Fruit fly (Drosophila melanogaster) Kc167 (cell line): ENCODE results near the gene Sugb.

ENCODE experiments used
- Myc ChIP-seq: fragments of >200 bp; optimal IDR thresholded peaks from 2 replicates; lab custom pipeline; 2017; ENCODE audit warnings: missing external identifiers
- Sin3A ChIP-seq: fragments of >200 bp; optimal IDR thresholded peaks from 2 replicates; lab custom pipeline; 2018; ENCODE audit warnings: missing external identifiers
- h ChIP-seq: fragments of >200 bp; optimal IDR thresholded peaks from 3 replicates; lab custom pipeline; 2018; ENCODE audit warnings: missing external identifiers
- insv ChIP-seq: fragments of >200 bp; optimal IDR thresholded peaks from 3 replicates; lab custom pipeline; 2018; ENCODE audit warnings: missing external identifiers
- psq ChIP-seq: fragments of >200 bp; optimal IDR thresholded peaks from 2 replicates; lab custom pipeline; 2017; ENCODE audit warnings: missing external identifiers
- ttk ChIP-seq: sonication (Bioruptor generic); optimal IDR thresholded peaks from 2 replicates; lab custom pipeline; 2017; ENCODE audit warnings: missing external identifiers

The Sugb gene

dm6 chr3L:11708633-11709116, 24.9 kb downstream of the Sugb start, which contains the start of the genes Ccdc56 and mtTFB1:
Gene Ccdc56, plus strand, starts transcription at chr3L:11708979.
Gene mtTFB1, plus strand, starts transcription at chr3L:11708979.
- no peak for TF ChIP-seq insv
- TF ChIP-seq Sin3A (lab: Kevin White, UChicago) = no peak
- no peak for TF ChIP-seq psq (lab: Kevin White, UChicago)
- no peak for TF ChIP-seq h
- no peak for TF ChIP-seq ttk (lab: Kevin White, UChicago)
- TF ChIP-seq Myc (lab: Kevin White, UChicago) = no peak

- TF ChIP-seq ttk (lab: Kevin White, UChicago) = no peak
- no peak for TF ChIP-seq h
- TF ChIP-seq Myc (lab: Kevin White, UChicago) = no peak
- no peak for TF ChIP-seq insv
- no peak for TF ChIP-seq psq (lab: Kevin White, UChicago)
- no peak for TF ChIP-seq Sin3A (lab: Kevin White, UChicago)
Observed at dm6 chr3L:11711059-11711628, 27.4 kb downstream of the Sugb start, which contains the start of gene crim. Gene crim, minus strand, starts transcription at chr3L:11711386.

dm6 chr3L:11711789-11712188, 28.0 kb downstream of the Sugb start:
- TF ChIP-seq h (no peak), Sin3A (lab: Kevin White, UChicago) (no peak), ttk (lab: Kevin White, UChicago) (no peak), insv (no peak), psq (lab: Kevin White, UChicago) (no peak), Myc (lab: Kevin White, UChicago) (no peak)

dm6 chr3L:11712839-11713238, 29.1 kb downstream of the Sugb start:
- TF ChIP-seq h = no peak
- TF ChIP-seq ttk (lab: Kevin White, UChicago) = no peak
- TF ChIP-seq insv = no peak
- no peak for TF ChIP-seq Sin3A (lab: Kevin White, UChicago)
- TF ChIP-seq Myc (lab: Kevin White, UChicago) = no peak
- TF ChIP-seq psq (lab: Kevin White, UChicago) = no peak

- TF ChIP-seq insv = no peak
Observed at dm6 chr3L:11715187-11715586, 31.4 kb downstream of the Sugb start, which contains the start of gene CG14132. Gene CG14132, minus strand, starts transcription at chr3L:11715285.

dm6 chr3L:11716347-11716746, 32.6 kb downstream of the Sugb start:
- no peak for TF ChIP-seq Myc (lab: Kevin White, UChicago)
- no peak for TF ChIP-seq Sin3A (lab: Kevin White, UChicago)
- no peak for TF ChIP-seq h
- TF ChIP-seq psq (lab: Kevin White, UChicago) = no peak

- TF ChIP-seq Sin3A (lab: Kevin White, UChicago) = no peak
- TF ChIP-seq Myc (lab: Kevin White, UChicago) = no peak
- TF ChIP-seq psq (lab: Kevin White, UChicago) = no peak
- no peak for TF ChIP-seq insv
- TF ChIP-seq h = no peak
- TF ChIP-seq ttk (lab: Kevin White, UChicago) = no peak
Observed at dm6 chr3L:11716899-11717298, 33.1 kb downstream of the Sugb start.

- TF ChIP-seq Myc (lab: Kevin White, UChicago) = no peak
- no peak for TF ChIP-seq insv
- no peak for TF ChIP-seq psq (lab: Kevin White, UChicago)
- TF ChIP-seq Sin3A (lab: Kevin White, UChicago) = no peak
- TF ChIP-seq h = no peak
- TF ChIP-seq ttk (lab: Kevin White, UChicago) = no peak
Observed at dm6 chr3L:11717300-11717699, 33.5 kb downstream of the Sugb start.

dm6 chr3L:11717993-11718392, 34.2 kb downstream of the Sugb start:
- TF ChIP-seq Myc (lab: Kevin White, UChicago) (no peak), Sin3A (lab: Kevin White, UChicago) (no peak), h (no peak), insv (no peak), ttk (lab: Kevin White, UChicago) (no peak), psq (lab: Kevin White, UChicago) (no peak)

- no peak for TF ChIP-seq Myc (lab: Kevin White, UChicago)
- TF ChIP-seq psq (lab: Kevin White, UChicago) = no peak
- no peak for TF ChIP-seq ttk (lab: Kevin White, UChicago)
Observed at dm6 chr3L:11720780-11721179, 37.0 kb downstream of the Sugb start, which contains the start of gene Bmcp. Gene Bmcp, plus strand, starts transcription at chr3L:11720934.

dm6 chr3L:11721498-11721946, 37.7 kb downstream of the Sugb start:
- TF ChIP-seq Myc (lab: Kevin White, UChicago) (no peak), Sin3A (lab: Kevin White, UChicago) (no peak), psq (lab: Kevin White, UChicago) (no peak), h (no peak), insv (no peak), ttk (lab: Kevin White, UChicago) (no peak)

- no peak for TF ChIP-seq insv
- TF ChIP-seq Sin3A (lab: Kevin White, UChicago) = no peak
Observed at dm6 chr3L:11728147-11728546, 44.4 kb downstream of the Sugb start, which contains the start of gene sunn. Gene sunn, plus strand, starts transcription at chr3L:11728348.

dm6 chr3L:11731841-11732240, 48.1 kb downstream of the Sugb start, which contains the start of gene CG32087:
Gene CG32087, plus strand, starts transcription at chr3L:11732141.
- TF ChIP-seq psq (lab: Kevin White, UChicago) (no peak), h (no peak), Sin3A (lab: Kevin White, UChicago) (no peak), Myc (lab: Kevin White, UChicago) (no peak), ttk (lab: Kevin White, UChicago) (no peak), insv (no peak)
